Worm (Caenorhabditis elegans) whole organism, young adult: ENCODE data around the gene nhr-7.

Source experiments
- B0019.2 ChIP-seq: fragments of 200-800 bp; sonication (Bioruptor generic); conservative IDR thresholded peaks from 2 replicates; pipeline ENCODE4 v1.3.6; 2022; ENCODE audit warnings: missing genetic modification reagents, missing genetic modification characterization, missing compliant biosample characterization
- B0336.3 ChIP-seq: fragments of 200-800 bp; sonication (Bioruptor generic); IDR thresholded peaks from 2 replicates; pipeline ENCODE4 v1.3.6; 2022; ENCODE audit warnings: missing genetic modification characterization, missing compliant biosample characterization
- C06A6.2 ChIP-seq: fragments of 200-800 bp; sonication (Bioruptor generic); conservative IDR thresholded peaks from 2 replicates; pipeline ENCODE4 v1.3.6; 2022; ENCODE audit warnings: missing genetic modification characterization, missing compliant biosample characterization
- F22D6.2 ChIP-seq: sonication (generic microtip); optimal IDR thresholded peaks from 2 replicates; lab custom pipeline; 2016; ENCODE audit warnings: mild to moderate bottlenecking, missing genetic modification characterization, missing compliant biosample characterization
- F39B2.1 ChIP-seq: fragments of 200-800 bp; sonication (Bioruptor generic); IDR thresholded peaks from 2 replicates; pipeline ENCODE4 v1.3.6; 2022; ENCODE audit warnings: missing genetic modification reagents, missing genetic modification characterization, missing compliant biosample characterization
- F57C9.4 ChIP-seq: sonication (generic microtip); optimal IDR thresholded peaks from 2 replicates; lab custom pipeline; 2017; ENCODE audit warnings: mild to moderate bottlenecking, missing genetic modification characterization, missing compliant biosample characterization
- Y79H2A.3 ChIP-seq: fragments of 200-800 bp; sonication (Bioruptor generic); conservative IDR thresholded peaks from 2 replicates; pipeline ENCODE4 v1.3.6; 2022; ENCODE audit warnings: missing genetic modification reagents, missing genetic modification characterization, missing compliant biosample characterization
- aptf-2 ChIP-seq: fragments of 200-800 bp; sonication (Bioruptor generic); conservative IDR thresholded peaks from 2 replicates; pipeline ENCODE4 v1.3.6; 2022; ENCODE audit warnings: missing genetic modification reagents, missing genetic modification characterization, missing compliant biosample characterization
- cebp-2 ChIP-seq: fragments of 200-800 bp; sonication (Bioruptor generic); IDR thresholded peaks from 2 replicates; pipeline ENCODE4 v1.3.6; 2022; ENCODE audit warnings: missing genetic modification characterization, missing compliant biosample characterization
- ceh-91 ChIP-seq: fragments of 200-800 bp; sonication (Bioruptor generic); IDR thresholded peaks from 2 replicates; pipeline ENCODE4 v1.3.6; 2022; ENCODE audit warnings: missing genetic modification reagents, missing genetic modification characterization, missing compliant biosample characterization
- dpl-1 ChIP-seq: fragments of 150-350 bp; optimal IDR thresholded peaks from 2 replicates; lab custom pipeline; 2014; ENCODE audit warnings: missing biosample characterization, missing genetic modification reagents, missing genetic modification characterization
- egrh-3 ChIP-seq: fragments of 200-800 bp; sonication (Bioruptor generic); IDR thresholded peaks from 2 replicates; pipeline ENCODE4 v1.3.6; 2022; ENCODE audit warnings: missing genetic modification reagents, missing genetic modification characterization, missing compliant biosample characterization
- ets-4 ChIP-seq: fragments of 200-800 bp; sonication (Bioruptor generic); optimal IDR thresholded peaks from 2 replicates; lab custom pipeline; 2018; ENCODE audit warnings: mild to moderate bottlenecking, missing genetic modification characterization, missing compliant biosample characterization
- gei-17 ChIP-seq: fragments of 200-800 bp; sonication (Bioruptor generic); optimal IDR thresholded peaks from 2 replicates; lab custom pipeline; 2018; ENCODE audit warnings: mild to moderate bottlenecking, missing genetic modification characterization, missing compliant biosample characterization
- him-1 ChIP-seq: sonication (generic microtip); optimal IDR thresholded peaks from 2 replicates; lab custom pipeline; 2016; ENCODE audit warnings: missing genotype, missing genetic modification reagents, missing genetic modification characterization, missing compliant biosample characterization
- hlh-12 ChIP-seq: sonication (generic microtip); optimal IDR thresholded peaks from 2 replicates; lab custom pipeline; 2016; ENCODE audit warnings: missing genetic modification characterization, missing compliant biosample characterization
- hsf-1 ChIP-seq: fragments of 200-800 bp; sonication (Bioruptor generic); IDR thresholded peaks from 2 replicates; pipeline ENCODE4 v1.3.6; 2022; ENCODE audit warnings: missing genetic modification reagents, missing genetic modification characterization, missing compliant biosample characterization
- let-607 ChIP-seq, 2 experiments: fragments of 200-800 bp in 1 of 2; sonication (Bioruptor generic) in 1 of 2; sonication (generic microtip) in 1 of 2; optimal IDR thresholded peaks; 2 replicates each; lab custom pipeline; 2016 to 2018; ENCODE audit warnings: mild to moderate bottlenecking in 2 of 2, missing compliant biosample characterization in 2 of 2, missing genetic modification characterization in 2 of 2, moderate library complexity in 2 of 2, missing genotype in 1 of 2
- lin-35 ChIP-seq, 3 experiments: fragments of 150-350 bp in 2 of 3; sonication (generic microtip) in 1 of 3; optimal IDR thresholded peaks; 2 replicates each; lab custom pipeline; 2014 to 2018; ENCODE audit warnings: missing biosample characterization in 3 of 3, missing genetic modification characterization in 3 of 3, missing genetic modification reagents in 3 of 3
- lin-40 ChIP-seq: sonication (generic microtip); optimal IDR thresholded peaks from 2 replicates; lab custom pipeline; 2016; ENCODE audit warnings: missing genetic modification characterization, mild to moderate bottlenecking, missing compliant biosample characterization, missing genotype, missing genetic modification reagents
- lsy-27 ChIP-seq: sonication (generic microtip); optimal IDR thresholded peaks from 2 replicates; lab custom pipeline; 2017; ENCODE audit warnings: missing genetic modification characterization, mild to moderate bottlenecking, missing compliant biosample characterization, antibody characterized with exemption, missing genotype, borderline replicate concordance; ENCODE audit not compliant: insufficient read depth
- mxl-1 ChIP-seq: sonication (generic microtip); optimal IDR thresholded peaks from 2 replicates; lab custom pipeline; 2016; ENCODE audit warnings: missing genetic modification characterization, missing compliant biosample characterization
- nhr-80 ChIP-seq: sonication (generic microtip); optimal IDR thresholded peaks from 2 replicates; lab custom pipeline; 2016; ENCODE audit warnings: missing genetic modification characterization, missing compliant biosample characterization
- nhr-90 ChIP-seq: sonication (generic microtip); optimal IDR thresholded peaks from 2 replicates; lab custom pipeline; 2016; ENCODE audit warnings: missing genotype, mild to moderate bottlenecking, missing genetic modification characterization, missing compliant biosample characterization
- pbrm-1 ChIP-seq: fragments of 200-800 bp; sonication (Bioruptor generic); IDR thresholded peaks from 2 replicates; pipeline ENCODE4 v1.3.6; 2022; ENCODE audit warnings: missing genetic modification reagents, missing genetic modification characterization, missing compliant biosample characterization
- rec-8 ChIP-seq, 2 experiments: sonication (generic microtip); optimal IDR thresholded peaks; 2 replicates each; lab custom pipeline; 2016; ENCODE audit warnings: mild to moderate bottlenecking in 2 of 2, missing genetic modification characterization in 2 of 2, missing genetic modification reagents in 2 of 2, missing genotype in 2 of 2, missing biosample characterization in 1 of 2, missing compliant biosample characterization in 1 of 2, moderate library complexity in 1 of 2
- snpc-1.3 ChIP-seq: sonication (generic microtip); optimal IDR thresholded peaks from 2 replicates; lab custom pipeline; 2017; ENCODE audit warnings: missing genetic modification characterization, mild to moderate bottlenecking, missing compliant biosample characterization, antibody characterized with exemption, moderate library complexity, missing genotype, missing genetic modification reagents; ENCODE audit not compliant: insufficient read depth
- snpc-4 ChIP-seq, 5 experiments: fragments of 150-350 bp in 1 of 5; sonication (generic microtip) in 4 of 5; optimal IDR thresholded peaks; 2 replicates each; lab custom pipeline; 2014 to 2018; ENCODE audit warnings: missing genetic modification characterization in 5 of 5, missing biosample characterization in 3 of 5, antibody characterized with exemption in 2 of 5, mild to moderate bottlenecking in 2 of 5, missing compliant biosample characterization in 2 of 5, missing genotype in 2 of 5, moderate library complexity in 2 of 5, missing genetic modification reagents in 1 of 5
- tbx-9 ChIP-seq: sonication (generic microtip); optimal IDR thresholded peaks from 2 replicates; lab custom pipeline; 2016; ENCODE audit warnings: borderline replicate concordance, missing genetic modification characterization, inconsistent platforms, missing compliant biosample characterization
- tlf-1 ChIP-seq: fragments of 200-800 bp; sonication (Bioruptor generic); optimal IDR thresholded peaks from 2 replicates; lab custom pipeline; 2018; ENCODE audit warnings: mild to moderate bottlenecking, missing genetic modification characterization, missing compliant biosample characterization
- unc-130 ChIP-seq: sonication (generic microtip); optimal IDR thresholded peaks from 2 replicates; lab custom pipeline; 2016; ENCODE audit warnings: missing genetic modification reagents, missing genetic modification characterization, missing compliant biosample characterization
- xnd-1 ChIP-seq: sonication (generic microtip); optimal IDR thresholded peaks from 2 replicates; lab custom pipeline; 2016; ENCODE audit warnings: missing genotype, missing genetic modification reagents, missing genetic modification characterization, missing compliant biosample characterization
- ztf-18 ChIP-seq: sonication (generic microtip); optimal IDR thresholded peaks from 2 replicates; lab custom pipeline; 2016; ENCODE audit warnings: missing genotype, mild to moderate bottlenecking, missing genetic modification characterization, missing compliant biosample characterization

The nhr-7 gene

DNA sequence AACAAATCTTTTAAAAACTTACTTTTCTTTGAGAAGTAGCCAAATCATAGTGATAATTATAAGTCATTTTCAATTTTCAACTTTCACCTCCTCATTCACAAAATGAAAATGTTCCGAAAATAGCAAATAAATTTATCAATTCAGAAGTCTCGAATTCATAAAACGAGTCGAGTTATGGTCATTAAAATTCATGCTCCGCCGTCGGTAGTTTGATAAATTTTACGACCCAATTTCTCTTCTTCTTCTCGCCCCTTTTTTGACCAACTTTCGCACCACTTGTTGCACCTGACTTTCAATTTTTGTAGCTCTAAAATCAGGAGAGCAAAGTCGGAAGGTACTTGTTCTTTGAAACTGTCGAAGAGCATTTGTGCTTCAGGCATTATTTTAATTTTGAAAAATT, 41.1 kb downstream of the nhr-7 start, which contains the start of gene best-7:
TSS of gene best-7 (minus strand) at position 239 of the 400 bp plus-strand sequence.
- TF ChIP-seq aptf-2 = no peak
- peak; percentile 29 for TF ChIP-seq nhr-80
- TF ChIP-seq mxl-1 (tag; lab: Kevin White, UChicago) = no peak

ce11 chrIV:11229013-11229412, 42.1 kb downstream of the nhr-7 start:
- no peak for TF ChIP-seq ztf-18 (tag; lab: Kevin White, UChicago)
- no peak for TF ChIP-seq tlf-1 (GFP tag; lab: Kevin White, UChicago)
- no peak for TF ChIP-seq F57C9.4 (tag; lab: Kevin White, UChicago)
- TF ChIP-seq tbx-9 (tag; lab: Kevin White, UChicago) = no peak
- no peak for TF ChIP-seq lsy-27 (tag; lab: Kevin White, UChicago)
- no peak for TF ChIP-seq hlh-12 (tag; lab: Kevin White, UChicago)
- TF ChIP-seq Y79H2A.3 = no peak
- TF ChIP-seq him-1 = no peak
- no peak for TF ChIP-seq rec-8 (tag; optimal IDR thresholded peaks at IDR 0.05; lab: Kevin White, UChicago)
- TF ChIP-seq pbrm-1 (GFP tag; lab: Robert Waterston, UW) = no peak
- no peak for TF ChIP-seq snpc-4 (GFP tag; optimal IDR thresholded peaks at IDR 0.05; lab: Kevin White, UChicago)
- TF ChIP-seq snpc-4 (tag; optimal IDR thresholded peaks at IDR 0.05; lab: Kevin White, UChicago) = no peak
- TF ChIP-seq F22D6.2 (tag; lab: Kevin White, UChicago) = no peak
- TF ChIP-seq, all 124 proteins: peak for 0

ce11 chrIV:11226545-11226944, 44.6 kb downstream of the nhr-7 start:
- TF ChIP-seq B0336.3 (no peak), B0019.2 (no peak), hsf-1 (GFP tag; lab: Robert Waterston, UW) (no peak), unc-130 (GFP tag; lab: Kevin White, UChicago) (no peak), ceh-91 (no peak), nhr-90 (tag; lab: Kevin White, UChicago) (no peak), xnd-1 (tag; lab: Kevin White, UChicago) (no peak), ets-4 (GFP tag; lab: Kevin White, UChicago) (no peak), C06A6.2 (GFP tag; lab: Robert Waterston, UW) (no peak), gei-17 (GFP tag; lab: Kevin White, UChicago) (no peak), let-607 (tag; optimal IDR thresholded peaks at IDR 0.05; lab: Kevin White, UChicago) (no peak), snpc-1.3 (tag; lab: Kevin White, UChicago) (no peak), dpl-1 (GFP tag; lab: Kevin White, UChicago) (no peak)

ce11 chrIV:11225715-11226475, 45.3 kb downstream of the nhr-7 start:
- TF ChIP-seq egrh-3 (GFP tag; lab: Robert Waterston, UW) = peak; percentile 96
- 0 out of 2 replicates have a peak, but pooled peaks have one; percentile 5 for TF ChIP-seq cebp-2 (GFP tag; lab: Robert Waterston, UW)
- TF ChIP-seq, all 124 proteins: peak for 2; not testable (repeated sequence) for 122

DNA sequence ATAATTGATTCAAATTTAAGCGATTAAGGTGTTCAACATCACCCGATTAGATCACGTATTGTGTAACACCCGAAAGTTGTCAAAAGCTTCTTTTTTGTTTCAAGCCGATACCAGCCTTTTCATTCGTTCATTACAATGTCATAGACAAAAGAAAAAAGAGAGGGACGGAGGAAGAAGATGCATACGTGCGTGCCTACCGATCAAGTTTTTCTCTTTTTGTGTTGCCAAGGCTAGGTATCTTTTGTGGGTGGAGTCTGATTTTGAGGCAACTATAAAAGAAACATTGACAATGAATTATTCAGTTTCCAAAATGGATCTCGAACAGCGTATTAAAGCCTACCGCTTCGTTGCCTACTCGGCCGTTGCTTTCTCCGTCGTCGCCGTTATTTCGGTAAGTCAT, 46.0 kb downstream of the nhr-7 start, which contains the start of gene col-125:
TSS of gene col-125 (plus strand) at position 301 of the 400 bp plus-strand sequence.
- TF ChIP-seq F39B2.1 (GFP tag; lab: Robert Waterston, UW) (no peak), lin-40 (tag; lab: Kevin White, UChicago) (no peak), snpc-1.3 (tag; lab: Kevin White, UChicago) (no peak), lin-35 (GFP tag; optimal IDR thresholded peaks at IDR 0.05; lab: Kevin White, UChicago) (no peak)
